Worm (Caenorhabditis elegans) whole organism, L1 larva: Measurements from ENCODE around the gene epc-1.
A peak's percentile ranks its signal among the peaks of the same experiment; 100 is the strongest.

Experiments
- C04F5.9 ChIP-seq: sonication (generic microtip); optimal IDR thresholded peaks from 2 replicates; lab custom pipeline; 2016; ENCODE audit warnings: missing genetic modification characterization, missing compliant biosample characterization
- C16A3.4 ChIP-seq: fragments of 150-350 bp; optimal IDR thresholded peaks from 2 replicates; lab custom pipeline; 2014; ENCODE audit warnings: missing biosample characterization, missing genetic modification characterization
- C34B4.2 ChIP-seq: sonication (generic microtip); optimal IDR thresholded peaks from 2 replicates; lab custom pipeline; 2017; ENCODE audit warnings: mild to moderate bottlenecking, missing genetic modification characterization, missing compliant biosample characterization
- Y116A8C.19 ChIP-seq: sonication (generic microtip); optimal IDR thresholded peaks from 2 replicates; lab custom pipeline; 2016; ENCODE audit warnings: missing compliant biosample characterization, missing genetic modification characterization, borderline replicate concordance
- aha-1 ChIP-seq: fragments of 150-350 bp; optimal IDR thresholded peaks from 2 replicates; lab custom pipeline; 2014; ENCODE audit warnings: missing biosample characterization, missing genetic modification characterization
- alr-1 ChIP-seq: fragments of 200-800 bp; sonication (Bioruptor generic); optimal IDR thresholded peaks from 2 replicates; lab custom pipeline; 2018; ENCODE audit warnings: borderline replicate concordance, mild to moderate bottlenecking, missing genetic modification characterization, missing compliant biosample characterization
- aly-2 ChIP-seq: fragments of 150-350 bp; optimal IDR thresholded peaks from 2 replicates; lab custom pipeline; 2014; ENCODE audit warnings: missing biosample characterization, missing genetic modification characterization
- blmp-1 ChIP-seq: fragments of 150-350 bp; optimal IDR thresholded peaks from 2 replicates; lab custom pipeline; 2014; ENCODE audit warnings: missing biosample characterization, missing genetic modification characterization
- ceh-8 ChIP-seq: fragments of 200-800 bp; sonication (Bioruptor generic); optimal IDR thresholded peaks from 2 replicates; lab custom pipeline; 2018; ENCODE audit warnings: mild to moderate bottlenecking, missing genetic modification characterization, moderate library complexity, missing compliant biosample characterization
- ceh-88 ChIP-seq: fragments of 200-800 bp; sonication (Bioruptor generic); IDR thresholded peaks from 2 replicates; pipeline ENCODE4 v1.3.6; 2022; ENCODE audit warnings: missing genetic modification characterization, missing compliant biosample characterization
- ceh-90 ChIP-seq: sonication (generic microtip); optimal IDR thresholded peaks from 2 replicates; lab custom pipeline; 2016; ENCODE audit warnings: missing genetic modification characterization, missing compliant biosample characterization
- efl-1 ChIP-seq, 4 experiments: fragments of 150-350 bp; optimal IDR thresholded peaks in 3 of 4; peaks in 1 of 4; 1 replicate in 1 of 4; 2 replicates in 3 of 4; lab custom pipeline; 2014; ENCODE audit warnings: missing biosample characterization in 2 of 4, missing genetic modification characterization in 2 of 4, missing genetic modification reagents in 2 of 4
- efl-3 ChIP-seq: fragments of 200-800 bp; sonication (Bioruptor generic); optimal IDR thresholded peaks from 2 replicates; lab custom pipeline; 2018; ENCODE audit warnings: mild to moderate bottlenecking, missing genetic modification characterization, missing compliant biosample characterization
- egl-13 ChIP-seq: sonication (generic microtip); optimal IDR thresholded peaks from 2 replicates; lab custom pipeline; 2016; ENCODE audit warnings: missing genotype, missing genetic modification reagents, missing genetic modification characterization, missing compliant biosample characterization
- elt-3 ChIP-seq, 6 experiments: fragments of 150-350 bp in 1 of 6; sonication (generic microtip); optimal IDR thresholded peaks; 2 replicates each; lab custom pipeline; 2017 to 2018; ENCODE audit warnings: missing biosample characterization in 6 of 6, missing genetic modification characterization in 6 of 6, inconsistent platforms in 1 of 6
- ets-5 ChIP-seq: fragments of 200-800 bp; sonication (Bioruptor generic); IDR thresholded peaks from 2 replicates; pipeline ENCODE4 v1.3.6; 2022; ENCODE audit warnings: missing genetic modification characterization, missing compliant biosample characterization
- fkh-10 ChIP-seq: sonication (generic microtip); optimal IDR thresholded peaks from 2 replicates; lab custom pipeline; 2017; ENCODE audit warnings: missing biosample characterization, missing genetic modification reagents, missing genetic modification characterization
- fos-1 ChIP-seq: fragments of 150-350 bp; optimal IDR thresholded peaks from 2 replicates; lab custom pipeline; 2014; ENCODE audit warnings: missing biosample characterization, missing genetic modification characterization
- hlh-17 ChIP-seq: fragments of 200-800 bp; sonication (Bioruptor generic); optimal IDR thresholded peaks from 2 replicates; lab custom pipeline; 2018; ENCODE audit warnings: missing genetic modification characterization, mild to moderate bottlenecking, missing compliant biosample characterization, moderate library complexity, borderline replicate concordance
- hpl-2 ChIP-seq: fragments of 150-350 bp; optimal IDR thresholded peaks from 2 replicates; lab custom pipeline; 2014; ENCODE audit warnings: missing biosample characterization, missing genetic modification reagents, missing genetic modification characterization
- irx-1 ChIP-seq: sonication (generic microtip); optimal IDR thresholded peaks from 2 replicates; lab custom pipeline; 2016; ENCODE audit warnings: missing genetic modification characterization, missing compliant biosample characterization
- isw-1 ChIP-seq: fragments of 200-800 bp; sonication (Bioruptor generic); IDR thresholded peaks from 2 replicates; pipeline ENCODE4 v1.3.6; 2022; ENCODE audit warnings: missing genetic modification characterization, missing compliant biosample characterization
- lin-13 ChIP-seq: fragments of 150-350 bp; optimal IDR thresholded peaks from 2 replicates; lab custom pipeline; 2014; ENCODE audit warnings: missing biosample characterization, missing genetic modification reagents, missing genetic modification characterization
- lin-14 ChIP-seq: fragments of 200-800 bp; sonication (Bioruptor generic); optimal IDR thresholded peaks from 2 replicates; lab custom pipeline; 2018; ENCODE audit warnings: mild to moderate bottlenecking, missing genetic modification characterization, moderate library complexity, missing compliant biosample characterization
- lin-15B ChIP-seq: fragments of 150-350 bp; sonication (generic microtip); optimal IDR thresholded peaks from 3 replicates; lab custom pipeline; 2014; ENCODE audit warnings: missing biosample characterization, missing genetic modification characterization
- lsy-2 ChIP-seq, 2 experiments: fragments of 150-350 bp; optimal IDR thresholded peaks; 2 replicates each; lab custom pipeline; 2014; ENCODE audit warnings: missing biosample characterization in 2 of 2, missing genetic modification characterization in 2 of 2
- mdl-1 ChIP-seq, 2 experiments: fragments of 150-350 bp; optimal IDR thresholded peaks; 2 replicates each; lab custom pipeline; 2014 to 2017; ENCODE audit warnings: missing biosample characterization in 2 of 2, missing genetic modification characterization in 2 of 2, inconsistent platforms in 1 of 2
- mef-2 ChIP-seq: fragments of 150-350 bp; optimal IDR thresholded peaks from 2 replicates; lab custom pipeline; 2014; ENCODE audit warnings: missing biosample characterization, missing genetic modification characterization
- mep-1 ChIP-seq: fragments of 150-350 bp; optimal IDR thresholded peaks from 2 replicates; lab custom pipeline; 2014; ENCODE audit warnings: missing biosample characterization, missing genetic modification characterization
- nhr-11 ChIP-seq: fragments of 150-350 bp; optimal IDR thresholded peaks from 2 replicates; lab custom pipeline; 2014; ENCODE audit warnings: missing biosample characterization, missing genetic modification characterization
- nhr-12 ChIP-seq: sonication (generic microtip); optimal IDR thresholded peaks from 2 replicates; lab custom pipeline; 2017; ENCODE audit warnings: missing biosample characterization, missing genetic modification characterization
- nhr-20 ChIP-seq: sonication (generic microtip); optimal IDR thresholded peaks from 2 replicates; lab custom pipeline; 2016; ENCODE audit warnings: mild to moderate bottlenecking, missing genetic modification characterization, missing compliant biosample characterization
- nhr-28 ChIP-seq: fragments of 150-350 bp; optimal IDR thresholded peaks from 2 replicates; lab custom pipeline; 2014; ENCODE audit warnings: missing biosample characterization, missing genetic modification characterization
- nhr-71 ChIP-seq: sonication (generic microtip); optimal IDR thresholded peaks from 2 replicates; lab custom pipeline; 2016; ENCODE audit warnings: mild to moderate bottlenecking, missing genetic modification characterization, moderate library complexity, missing compliant biosample characterization
- nhr-85 ChIP-seq: sonication (generic microtip); peaks from one replicate; lab custom pipeline; 2016; ENCODE audit warnings: missing genetic modification characterization, inconsistent platforms, missing compliant biosample characterization
- pag-3 ChIP-seq: sonication (generic microtip); optimal IDR thresholded peaks from 2 replicates; lab custom pipeline; 2017; ENCODE audit warnings: missing genetic modification characterization, mild to moderate bottlenecking, missing compliant biosample characterization, antibody characterized with exemption, borderline replicate concordance; ENCODE audit not compliant: insufficient read depth
- pax-3 ChIP-seq: fragments of 200-800 bp; sonication (Bioruptor generic); optimal IDR thresholded peaks from 2 replicates; lab custom pipeline; 2018; ENCODE audit warnings: mild to moderate bottlenecking, missing genetic modification characterization, moderate library complexity, missing compliant biosample characterization
- pqm-1 ChIP-seq: sonication (generic microtip); optimal IDR thresholded peaks from 3 replicates; lab custom pipeline; 2017; ENCODE audit warnings: missing biosample characterization, missing genetic modification characterization
- rnt-1 ChIP-seq: sonication (generic microtip); optimal IDR thresholded peaks from 2 replicates; lab custom pipeline; 2016; ENCODE audit warnings: mild to moderate bottlenecking, missing genetic modification characterization, moderate library complexity, missing compliant biosample characterization
- skn-1 ChIP-seq: fragments of 150-350 bp; optimal IDR thresholded peaks from 2 replicates; lab custom pipeline; 2014; ENCODE audit warnings: missing biosample characterization, missing genetic modification characterization
- snpc-4 ChIP-seq: fragments of 150-350 bp; optimal IDR thresholded peaks from 2 replicates; lab custom pipeline; 2014; ENCODE audit warnings: missing biosample characterization, missing genetic modification characterization
- snu-23 ChIP-seq: sonication (generic microtip); optimal IDR thresholded peaks from 2 replicates; lab custom pipeline; 2016; ENCODE audit warnings: missing genetic modification characterization, missing compliant biosample characterization
- sox-4 ChIP-seq: sonication (generic microtip); optimal IDR thresholded peaks from 2 replicates; lab custom pipeline; 2016; ENCODE audit warnings: missing genetic modification characterization, missing compliant biosample characterization
- sptf-1 ChIP-seq: fragments of 150-350 bp; optimal IDR thresholded peaks from 2 replicates; lab custom pipeline; 2014; ENCODE audit warnings: missing biosample characterization, missing genetic modification characterization
- tbx-2 ChIP-seq: sonication (generic microtip); optimal IDR thresholded peaks from 2 replicates; lab custom pipeline; 2016; ENCODE audit warnings: missing genetic modification characterization, missing compliant biosample characterization
- tlp-1 ChIP-seq: fragments of 150-350 bp; optimal IDR thresholded peaks from 2 replicates; lab custom pipeline; 2014; ENCODE audit warnings: missing biosample characterization, missing genetic modification characterization
- unc-130 ChIP-seq: fragments of 150-350 bp; optimal IDR thresholded peaks from 2 replicates; lab custom pipeline; 2017; ENCODE audit warnings: missing biosample characterization, missing genetic modification characterization, inconsistent platforms
- unc-62 ChIP-seq: fragments of 150-350 bp; optimal IDR thresholded peaks from 2 replicates; lab custom pipeline; 2014; ENCODE audit warnings: missing biosample characterization, missing genetic modification reagents, missing genetic modification characterization
- unc-86 ChIP-seq: sonication (generic microtip); optimal IDR thresholded peaks from 2 replicates; lab custom pipeline; 2016; ENCODE audit warnings: missing genetic modification characterization, missing compliant biosample characterization
- vab-15 ChIP-seq: sonication (generic microtip); optimal IDR thresholded peaks from 2 replicates; lab custom pipeline; 2017; ENCODE audit warnings: missing genotype, mild to moderate bottlenecking, missing genetic modification characterization, missing compliant biosample characterization
- xbp-1 ChIP-seq: sonication (generic microtip); optimal IDR thresholded peaks from 2 replicates; lab custom pipeline; 2016; ENCODE audit warnings: missing genetic modification characterization, missing compliant biosample characterization
- ztf-4 ChIP-seq: fragments of 150-350 bp; optimal IDR thresholded peaks from 2 replicates; lab custom pipeline; 2014; ENCODE audit warnings: missing biosample characterization, missing genetic modification characterization

epc-1 gene

DNA sequence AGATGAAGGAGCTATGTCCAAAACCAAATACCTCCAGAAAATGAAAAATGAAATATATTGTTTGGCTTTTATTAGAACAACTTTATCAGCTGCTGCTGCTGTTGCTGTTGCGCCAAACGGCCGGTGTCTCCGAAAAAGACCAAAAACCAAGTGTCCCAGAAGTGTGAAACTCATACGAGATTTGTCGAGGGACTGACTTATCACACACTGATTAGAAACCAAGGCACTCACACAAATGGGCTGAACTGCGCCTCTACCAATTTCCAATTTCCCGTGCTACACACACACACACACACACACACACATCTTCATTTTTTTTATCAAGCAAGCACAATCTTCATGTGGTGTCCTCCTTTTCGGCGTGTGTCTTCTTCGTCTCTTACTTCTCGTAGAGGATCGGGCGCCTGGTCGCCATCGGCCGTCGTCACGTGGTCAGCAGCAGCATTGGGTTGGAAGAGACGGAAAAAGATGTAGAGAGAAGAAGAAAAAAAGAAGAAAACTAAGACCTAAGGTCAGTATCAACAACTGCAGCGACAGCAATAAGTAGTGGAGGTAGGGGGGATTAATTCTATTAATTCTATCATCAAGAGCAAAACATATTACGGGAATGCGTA is 40.2 kb downstream of the epc-1 start (continued):
- peak; percentile 70 for TF ChIP-seq pax-3 (tag; lab: Kevin White, UChicago)
- no peak for TF ChIP-seq aha-1 (tag; lab: Kevin White, UChicago)
- no peak for TF ChIP-seq pag-3 (tag; lab: Kevin White, UChicago)
- peak; percentile 49 for TF ChIP-seq fos-1
- no peak for TF ChIP-seq ceh-88 (GFP tag; lab: Robert Waterston, UW)
- peak; percentile 51 for TF ChIP-seq C04F5.9
- peak; percentile 89 for TF ChIP-seq mep-1 (tag; lab: Kevin White, UChicago)
- TF ChIP-seq nhr-20, result peak; percentile 93
- TF ChIP-seq efl-1 (optimal IDR thresholded peaks at IDR 0.05; lab: Kevin White, UChicago), result peak; percentile 56 to 61
- peak; percentile 40 to 93 for TF ChIP-seq efl-1 (GFP tag; optimal IDR thresholded peaks at IDR 0.05 in 1 of 2; lab: Kevin White, UChicago)
- TF ChIP-seq ztf-4, result peak; percentile 78
- no peak for TF ChIP-seq nhr-12 (tag; lab: Kevin White, UChicago)
- TF ChIP-seq ceh-90, result no peak
- no peak for TF ChIP-seq tlp-1 (tag; lab: Kevin White, UChicago)
- peak; percentile 41 for TF ChIP-seq irx-1 (tag; lab: Kevin White, UChicago)
- TF ChIP-seq skn-1 (tag; lab: Kevin White, UChicago), result peak; percentile 55
- TF ChIP-seq snu-23 (GFP tag; lab: Kevin White, UChicago), result peak; percentile 93
- TF ChIP-seq nhr-11 (tag; lab: Kevin White, UChicago), result no peak
- TF ChIP-seq xbp-1, result peak; percentile 70
- TF ChIP-seq lin-15B (tag; lab: Kevin White, UChicago), result no peak
- peak; percentile 97 for TF ChIP-seq lin-14
- TF ChIP-seq nhr-85, result peak; percentile 88
- TF ChIP-seq hlh-17 (GFP tag; lab: Kevin White, UChicago), result no peak
- TF ChIP-seq aly-2 (tag; lab: Kevin White, UChicago), result no peak
- no peak for TF ChIP-seq vab-15 (tag; lab: Kevin White, UChicago)
- peak; percentile 72 for TF ChIP-seq blmp-1
- TF ChIP-seq rnt-1, result peak; percentile 85
- TF ChIP-seq sptf-1, result no peak
- TF ChIP-seq lin-13 (GFP tag; lab: Kevin White, UChicago), result peak; percentile 79
- TF ChIP-seq unc-130 (tag; lab: Kevin White, UChicago), result peak; percentile 50
- TF ChIP-seq C16A3.4 (tag; lab: Kevin White, UChicago), result peak; percentile 87
- peak; percentile 96 for TF ChIP-seq nhr-71
- peak; percentile 78 for TF ChIP-seq egl-13 (tag; lab: Kevin White, UChicago)
- peak; percentile 85 for TF ChIP-seq tbx-2 (tag; lab: Kevin White, UChicago)
- no peak for TF ChIP-seq C34B4.2 (tag; lab: Kevin White, UChicago)
- TF ChIP-seq ceh-8 (GFP tag; lab: Kevin White, UChicago), result peak; percentile 32
- peak; percentile 15 for TF ChIP-seq snpc-4 (tag; lab: Kevin White, UChicago)
- peak; percentile 79 to 98 for TF ChIP-seq mdl-1 (tag; optimal IDR thresholded peaks at IDR 0.05; lab: Kevin White, UChicago)
- TF ChIP-seq mef-2 (tag; lab: Kevin White, UChicago), result peak; percentile 18
- TF ChIP-seq nhr-28 (tag; lab: Kevin White, UChicago), result no peak
- TF ChIP-seq elt-3 (tag; optimal IDR thresholded peaks at IDR 0.05; lab: Kevin White, UChicago), result peak in 4 of 6 experiments; percentile 56 to 83 (median 68)
- no peak for TF ChIP-seq unc-86 (tag; lab: Kevin White, UChicago)
- TF ChIP-seq alr-1 (tag; lab: Kevin White, UChicago), result no peak
- no peak for TF ChIP-seq hpl-2 (GFP tag; lab: Kevin White, UChicago)
- TF ChIP-seq isw-1, result no peak
- no peak for TF ChIP-seq ets-5 (GFP tag; lab: Robert Waterston, UW)
- TF ChIP-seq lsy-2 (tag; optimal IDR thresholded peaks at IDR 0.05; lab: Kevin White, UChicago), result peak; percentile 75 to 89
- peak; percentile 64 for TF ChIP-seq fkh-10 (GFP tag; lab: Kevin White, UChicago)
- TF ChIP-seq sox-4 (tag; lab: Kevin White, UChicago), result peak; percentile 69
- TF ChIP-seq pqm-1 (tag; lab: Kevin White, UChicago), result peak; percentile 47
- no peak for TF ChIP-seq Y116A8C.19 (tag; lab: Kevin White, UChicago)
- TF ChIP-seq unc-62, result no peak
- no peak for TF ChIP-seq efl-3
